Worm (Caenorhabditis elegans) whole organism, L4/young adult: Measurements from ENCODE around the gene cec-3.

Experiments used
- dao-5 ChIP-seq: sonication (generic microtip); optimal IDR thresholded peaks from 2 replicates; lab custom pipeline; 2016; ENCODE audit warnings: missing genotype, missing genetic modification characterization, moderate library complexity, missing compliant biosample characterization
- him-1 ChIP-seq: sonication (generic microtip); optimal IDR thresholded peaks from 2 replicates; lab custom pipeline; 2016; ENCODE audit warnings: missing genotype, missing genetic modification reagents, missing genetic modification characterization, missing compliant biosample characterization

DNA sequence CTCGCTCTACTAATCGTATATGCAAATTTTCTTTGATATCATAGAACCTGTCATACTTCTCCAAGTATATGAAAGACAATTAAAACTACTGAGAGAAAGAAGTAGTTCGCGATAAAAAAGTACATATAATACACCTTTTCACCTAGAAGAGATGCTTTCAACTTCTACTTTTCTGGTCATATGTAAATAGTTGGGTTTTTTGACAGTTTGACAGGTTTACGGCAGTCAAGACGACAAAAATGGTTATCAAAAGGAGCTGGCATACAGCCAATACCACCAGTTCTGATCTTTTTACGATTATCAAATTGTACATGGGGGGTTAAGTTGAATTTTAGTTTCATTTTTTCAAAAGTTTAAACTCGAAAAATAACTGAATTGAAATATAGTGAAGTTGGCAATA lies 42.5 kb downstream of the cec-3 start:
- TF ChIP-seq him-1 (tag; lab: Kevin White, UChicago), result no peak
- no peak for TF ChIP-seq dao-5 (tag; lab: Kevin White, UChicago)
